Worm (Caenorhabditis elegans) whole organism, L4 larva: ENCODE measurements around the gene Y17G7B.8.
A peak's percentile ranks its signal among the peaks of the same experiment; 100 is the strongest.

Source experiments
- D1046.2 ChIP-seq: fragments of 200-800 bp; sonication (Bioruptor generic); IDR thresholded peaks from 2 replicates; pipeline ENCODE4 v1.3.6; 2022; ENCODE audit warnings: missing genetic modification characterization, missing compliant biosample characterization
- Y48G9A.11 ChIP-seq: fragments of 200-800 bp; sonication (Bioruptor generic); IDR thresholded peaks from 2 replicates; pipeline ENCODE4 v1.3.6; 2022; ENCODE audit warnings: missing genetic modification reagents, missing genetic modification characterization, missing compliant biosample characterization
- ZK546.5 ChIP-seq, 2 experiments: sonication (generic microtip); optimal IDR thresholded peaks; 2 replicates each; lab custom pipeline; 2017; ENCODE audit warnings: missing biosample characterization in 2 of 2, missing genetic modification characterization in 2 of 2
- aha-1 ChIP-seq: fragments of 150-350 bp; peaks from one replicate; lab custom pipeline; 2014; ENCODE audit warnings: missing biosample characterization, missing genetic modification characterization
- ceh-32 ChIP-seq: sonication (generic microtip); optimal IDR thresholded peaks from 2 replicates; lab custom pipeline; 2016; ENCODE audit warnings: mild to moderate bottlenecking, missing genetic modification characterization, missing compliant biosample characterization; ENCODE audit not compliant: poor library complexity
- ceh-44 ChIP-seq: fragments of 200-800 bp; sonication (Bioruptor generic); IDR thresholded peaks from 2 replicates; pipeline ENCODE4 v1.3.6; 2022; ENCODE audit warnings: missing genetic modification reagents, missing genetic modification characterization, missing compliant biosample characterization
- ceh-62 ChIP-seq: sonication (generic microtip); optimal IDR thresholded peaks from 2 replicates; lab custom pipeline; 2017; ENCODE audit warnings: missing biosample characterization, missing genetic modification characterization
- daf-16 ChIP-seq, 3 experiments: sonication (generic microtip); optimal IDR thresholded peaks; 2 replicates each; lab custom pipeline; 2016 to 2017; ENCODE audit warnings: missing genetic modification characterization in 3 of 3, missing genetic modification reagents in 3 of 3, mild to moderate bottlenecking in 2 of 3, missing compliant biosample characterization in 2 of 3, missing biosample characterization in 1 of 3, moderate library complexity in 1 of 3
- daf-19 ChIP-seq: fragments of 200-800 bp; sonication (Bioruptor generic); conservative IDR thresholded peaks from 2 replicates; pipeline ENCODE4 v1.3.6; 2022; ENCODE audit warnings: missing genetic modification characterization, missing compliant biosample characterization
- dmd-6 ChIP-seq: fragments of 200-800 bp; sonication (Bioruptor generic); IDR thresholded peaks from 2 replicates; pipeline ENCODE4 v1.3.6; 2022; ENCODE audit warnings: missing genetic modification reagents, missing genetic modification characterization, missing compliant biosample characterization
- dpl-1 ChIP-seq: fragments of 150-350 bp; optimal IDR thresholded peaks from 2 replicates; lab custom pipeline; 2014; ENCODE audit warnings: missing biosample characterization, missing genetic modification reagents, missing genetic modification characterization
- dve-1 ChIP-seq: sonication (generic microtip); optimal IDR thresholded peaks from 2 replicates; lab custom pipeline; 2017; ENCODE audit warnings: antibody characterized with exemption, mild to moderate bottlenecking, missing genetic modification characterization, missing compliant biosample characterization; ENCODE audit not compliant: insufficient read depth
- egl-43 ChIP-seq: fragments of 200-800 bp; sonication (Bioruptor generic); IDR thresholded peaks from 2 replicates; pipeline ENCODE4 v1.3.6; 2022; ENCODE audit warnings: missing genetic modification reagents, missing genetic modification characterization, missing compliant biosample characterization
- hif-1 ChIP-seq, 2 experiments: sonication (generic microtip); optimal IDR thresholded peaks; 2 replicates each; lab custom pipeline; 2016 to 2017; ENCODE audit warnings: missing compliant biosample characterization in 2 of 2, missing genetic modification characterization in 2 of 2, missing genetic modification reagents in 2 of 2, missing genotype in 2 of 2, mild to moderate bottlenecking in 1 of 2
- hlh-30 ChIP-seq: sonication (generic microtip); optimal IDR thresholded peaks from 2 replicates; lab custom pipeline; 2017; ENCODE audit warnings: antibody characterized with exemption, mild to moderate bottlenecking, missing genetic modification characterization, missing compliant biosample characterization; ENCODE audit not compliant: insufficient read depth
- hmg-1.1 ChIP-seq: fragments of 200-800 bp; sonication (Bioruptor generic); IDR thresholded peaks from 2 replicates; pipeline ENCODE4 v1.3.6; 2022; ENCODE audit warnings: missing genetic modification reagents, missing genetic modification characterization, missing compliant biosample characterization
- lim-7 ChIP-seq: fragments of 200-800 bp; sonication (Bioruptor generic); IDR thresholded peaks from 2 replicates; pipeline ENCODE4 v1.3.6; 2022; ENCODE audit warnings: missing genetic modification characterization, missing compliant biosample characterization
- lin-1 ChIP-seq: fragments of 200-800 bp; sonication (Bioruptor generic); IDR thresholded peaks from 2 replicates; pipeline ENCODE4 v1.3.6; 2022; ENCODE audit warnings: missing genetic modification reagents, missing genetic modification characterization, missing compliant biosample characterization
- lin-15B ChIP-seq: fragments of 150-350 bp; sonication (generic microtip); optimal IDR thresholded peaks from 3 replicates; lab custom pipeline; 2014; ENCODE audit warnings: missing biosample characterization, missing genetic modification characterization
- lin-29 ChIP-seq: fragments of 200-800 bp; sonication (Bioruptor generic); IDR thresholded peaks from 2 replicates; pipeline ENCODE4 v1.3.6; 2022; ENCODE audit warnings: missing genetic modification reagents, missing genetic modification characterization, missing compliant biosample characterization
- lin-38 ChIP-seq: fragments of 200-800 bp; sonication (Bioruptor generic); IDR thresholded peaks from 2 replicates; pipeline ENCODE4 v1.3.6; 2022; ENCODE audit warnings: missing genetic modification reagents, missing genetic modification characterization, missing compliant biosample characterization
- mdl-1 ChIP-seq, 2 experiments: fragments of 150-350 bp in 1 of 2; sonication (generic microtip) in 1 of 2; optimal IDR thresholded peaks; 2 replicates each; lab custom pipeline; 2014 to 2017; ENCODE audit warnings: missing biosample characterization in 2 of 2, missing genetic modification characterization in 2 of 2
- mdt-29 ChIP-seq: fragments of 200-800 bp; sonication (Bioruptor generic); IDR thresholded peaks from 2 replicates; pipeline ENCODE4 v1.3.6; 2022; ENCODE audit warnings: missing genetic modification reagents, missing genetic modification characterization, missing compliant biosample characterization
- mep-1 ChIP-seq: fragments of 150-350 bp; sonication (generic microtip); optimal IDR thresholded peaks from 3 replicates; lab custom pipeline; 2014; ENCODE audit warnings: missing biosample characterization, missing genetic modification characterization
- mxl-2 ChIP-seq: fragments of 200-800 bp; sonication (Bioruptor generic); conservative IDR thresholded peaks from 2 replicates; pipeline ENCODE4 v1.3.6; 2022; ENCODE audit warnings: missing genetic modification reagents, missing genetic modification characterization, missing compliant biosample characterization
- mxl-3 ChIP-seq: fragments of 200-800 bp; sonication (Bioruptor generic); optimal IDR thresholded peaks from 2 replicates; lab custom pipeline; 2018; ENCODE audit warnings: mild to moderate bottlenecking, missing genetic modification characterization, missing compliant biosample characterization
- nhr-237 ChIP-seq: sonication (generic microtip); optimal IDR thresholded peaks from 2 replicates; lab custom pipeline; 2017; ENCODE audit warnings: missing biosample characterization, missing genetic modification characterization
- nhr-28 ChIP-seq: fragments of 150-350 bp; optimal IDR thresholded peaks from 2 replicates; lab custom pipeline; 2014; ENCODE audit warnings: missing biosample characterization, missing genetic modification characterization
- nhr-6 ChIP-seq: fragments of 150-350 bp; optimal IDR thresholded peaks from 2 replicates; lab custom pipeline; 2014; ENCODE audit warnings: missing biosample characterization, missing genetic modification characterization
- pha-4 ChIP-seq, 2 experiments: fragments of 150-350 bp in 1 of 2; fragments of 200-800 bp in 1 of 2; sonication (Bioruptor generic) in 1 of 2; IDR thresholded peaks in 1 of 2; optimal IDR thresholded peaks in 1 of 2; 2 replicates each; pipeline versions ENCODE4 v1.3.6 to Lab custom; 2014 to 2022; ENCODE audit warnings: missing genetic modification characterization in 2 of 2, missing genetic modification reagents in 2 of 2, missing biosample characterization in 1 of 2, missing compliant biosample characterization in 1 of 2
- php-3 ChIP-seq: fragments of 200-800 bp; sonication (Bioruptor generic); IDR thresholded peaks from 2 replicates; pipeline ENCODE4 v1.3.6; 2022; ENCODE audit warnings: missing genetic modification reagents, missing genetic modification characterization, missing compliant biosample characterization
- pqm-1 ChIP-seq: sonication (generic microtip); optimal IDR thresholded peaks from 2 replicates; lab custom pipeline; 2017; ENCODE audit warnings: missing biosample characterization, missing genetic modification characterization
- set-16 ChIP-seq: fragments of 200-800 bp; sonication (Bioruptor generic); IDR thresholded peaks from 2 replicates; pipeline ENCODE4 v1.3.6; 2022; ENCODE audit warnings: missing genetic modification reagents, missing genetic modification characterization, missing compliant biosample characterization
- tra-1 ChIP-seq: fragments of 200-800 bp; sonication (Bioruptor generic); IDR thresholded peaks from 2 replicates; pipeline ENCODE4 v1.3.6; 2022; ENCODE audit warnings: missing genetic modification reagents, missing genetic modification characterization, missing compliant biosample characterization
- unc-62 ChIP-seq, 3 experiments: fragments of 150-350 bp in 1 of 3; sonication (generic microtip); optimal IDR thresholded peaks in 2 of 3; peaks in 1 of 3; 1 replicate in 1 of 3; 2 replicates in 2 of 3; lab custom pipeline; 2014 to 2017; ENCODE audit warnings: missing biosample characterization in 3 of 3, missing genetic modification characterization in 3 of 3, missing genetic modification reagents in 3 of 3, missing genotype in 1 of 3
- zfp-2 ChIP-seq: sonication (generic microtip); optimal IDR thresholded peaks from 2 replicates; lab custom pipeline; 2016; ENCODE audit warnings: mild to moderate bottlenecking, missing genetic modification characterization, missing compliant biosample characterization

The Y17G7B.8 gene

DNA sequence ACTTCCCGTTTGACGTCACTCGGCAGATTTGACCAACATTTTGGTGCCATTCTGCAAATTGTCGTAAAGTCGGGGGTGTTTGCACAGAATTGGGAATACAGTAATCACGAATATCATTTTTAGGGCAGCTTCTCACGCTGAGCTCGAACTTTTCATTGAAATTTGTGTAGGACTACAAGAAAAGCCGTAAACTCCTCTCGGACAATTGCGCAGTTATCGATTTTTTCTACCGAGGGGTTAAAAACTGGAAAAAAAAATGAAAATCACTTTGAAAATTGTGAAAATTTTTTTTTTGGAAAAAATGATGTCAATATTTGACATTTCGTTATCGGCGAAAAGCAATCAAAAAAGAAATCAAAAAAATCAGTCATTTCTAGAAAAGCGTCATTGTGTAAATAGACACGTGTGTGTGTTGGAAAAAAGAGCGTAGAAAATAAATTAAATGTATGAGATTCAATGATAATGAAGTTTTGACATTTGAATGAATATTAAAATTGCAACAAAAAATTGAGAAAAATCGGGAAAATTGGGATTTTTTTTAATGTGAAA, at the start of gene Y17G7B.8:
Gene Y17G7B.8, minus strand, starts transcription at position 51 of the 549 bp plus-strand sequence.
- TF ChIP-seq dve-1 (tag; lab: Kevin White, UChicago), result peak; percentile 80
- TF ChIP-seq Y48G9A.11 (GFP tag; lab: Robert Waterston, UW), result no peak
- peak in 1 of 2 experiments; percentile 55 for TF ChIP-seq mdl-1 (tag; optimal IDR thresholded peaks at IDR 0.05; lab: Kevin White, UChicago)
- peak; percentile 91 for TF ChIP-seq php-3
- peak in 1 of 2 experiments; percentile 21 for TF ChIP-seq hif-1 (tag; optimal IDR thresholded peaks at IDR 0.05; lab: Kevin White, UChicago)
- TF ChIP-seq daf-16 (GFP tag; optimal IDR thresholded peaks at IDR 0.05; lab: Kevin White, UChicago), result no peak
- peak; percentile 87 for TF ChIP-seq daf-16 (tag; optimal IDR thresholded peaks at IDR 0.05; lab: Kevin White, UChicago)
- TF ChIP-seq nhr-6, result peak; percentile 92
- TF ChIP-seq mep-1 (tag; lab: Kevin White, UChicago), result peak; percentile 8
- no peak for TF ChIP-seq pha-4 (GFP tag; IDR thresholded peaks at IDR 0.05; lab: Robert Waterston, UW)
- TF ChIP-seq pha-4 (tag; optimal IDR thresholded peaks at IDR 0.05; lab: Kevin White, UChicago), result peak; percentile 74
- peak in 1 of 2 experiments; percentile 1 for TF ChIP-seq unc-62 (GFP tag; optimal IDR thresholded peaks at IDR 0.05 in 1 of 2; lab: Kevin White, UChicago)
- no peak for TF ChIP-seq unc-62 (tag; optimal IDR thresholded peaks at IDR 0.05; lab: Kevin White, UChicago)
- peak; percentile 42 for TF ChIP-seq hlh-30 (tag; lab: Kevin White, UChicago)
- TF ChIP-seq nhr-28 (tag; lab: Kevin White, UChicago), result peak; percentile 61
- no peak for TF ChIP-seq ZK546.5 (tag; optimal IDR thresholded peaks at IDR 0.05; lab: Kevin White, UChicago)
- no peak for TF ChIP-seq lim-7 (GFP tag; lab: Robert Waterston, UW)
- TF ChIP-seq dmd-6 (GFP tag; lab: Robert Waterston, UW), result peak; percentile 75; the same call in 1 of the 2 replicates
- peak; percentile 69 for TF ChIP-seq aha-1 (tag; lab: Kevin White, UChicago)
- no peak for TF ChIP-seq lin-38 (GFP tag; lab: Robert Waterston, UW)
- TF ChIP-seq D1046.2 (GFP tag; lab: Robert Waterston, UW), result no peak
- TF ChIP-seq egl-43 (GFP tag; lab: Robert Waterston, UW), result no peak
- no peak for TF ChIP-seq ceh-32 (tag; lab: Kevin White, UChicago)
- no peak for TF ChIP-seq mxl-2
- peak; percentile 64 for TF ChIP-seq pqm-1 (tag; lab: Kevin White, UChicago)
- no peak for TF ChIP-seq zfp-2 (tag; lab: Kevin White, UChicago)

DNA sequence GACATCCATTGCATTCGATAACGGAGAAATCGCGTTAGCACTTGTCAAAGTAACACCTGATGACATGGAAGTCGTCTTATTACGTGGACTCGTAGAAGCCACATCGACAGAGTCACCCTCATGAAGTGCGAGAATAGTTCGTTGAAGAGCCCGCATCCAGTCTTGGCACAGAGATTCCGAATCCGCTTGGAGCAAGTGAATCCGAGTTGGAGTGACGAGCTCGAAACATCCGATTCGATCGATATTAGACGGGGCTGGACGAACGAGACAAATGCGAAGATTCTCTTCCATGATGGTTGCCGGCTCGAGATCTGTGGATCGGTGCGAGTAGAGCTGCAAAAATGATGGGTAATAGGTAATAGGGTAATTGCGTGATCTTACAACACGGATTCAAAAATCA, 49.7 kb upstream of the Y17G7B.8 start:
- TF ChIP-seq unc-62 (GFP tag; optimal IDR thresholded peaks at IDR 0.05 in 1 of 2; lab: Kevin White, UChicago) (peak in 1 of 2 experiments; percentile 98), unc-62 (tag; optimal IDR thresholded peaks at IDR 0.05; lab: Kevin White, UChicago) (no peak), ceh-44 (GFP tag; lab: Robert Waterston, UW) (no peak)
- TF ChIP-seq, all 104 proteins: peak for 1

DNA sequence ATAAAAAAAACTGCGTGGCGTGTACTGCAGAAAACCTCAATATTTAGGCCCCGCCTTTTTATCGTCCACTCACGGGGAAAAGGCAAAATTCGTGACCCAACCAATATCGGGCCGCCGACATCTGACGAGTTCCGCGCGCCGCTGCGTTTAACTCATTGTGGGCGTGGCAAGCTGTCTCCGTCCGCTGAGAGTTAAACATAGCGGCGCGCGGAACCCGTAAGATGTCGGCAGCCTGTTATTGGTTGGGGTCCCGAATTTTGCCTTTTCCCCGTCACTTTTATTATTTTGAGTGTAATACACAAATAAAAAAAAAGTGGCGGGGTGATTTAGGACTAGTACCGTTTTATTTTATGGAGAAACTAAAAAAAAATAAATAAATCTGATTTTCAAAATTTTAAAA, 48.8 kb upstream of the Y17G7B.8 start:
- TF ChIP-seq set-16 (GFP tag; lab: Robert Waterston, UW) (peak; percentile 41; the same call in 1 of the 2 replicates), lin-38 (GFP tag; lab: Robert Waterston, UW) (peak; percentile 19; the same call in 1 of the 2 replicates), tra-1 (no peak)

- TF ChIP-seq aha-1 (tag; lab: Kevin White, UChicago) (peak; percentile 97), nhr-237 (tag; lab: Kevin White, UChicago) (no peak), lin-1 (no peak)
Measured at ce11 chrII:12071243-12071642, 43.7 kb upstream of the Y17G7B.8 start.

- TF ChIP-seq hmg-1.1 (GFP tag; lab: Robert Waterston, UW), result no peak
- no peak for TF ChIP-seq mep-1 (tag; lab: Kevin White, UChicago)
- no peak for TF ChIP-seq daf-19 (GFP tag; lab: Robert Waterston, UW)
- TF ChIP-seq mxl-3 (GFP tag; lab: Kevin White, UChicago), result no peak
- TF ChIP-seq lin-1, result no peak
- no peak for TF ChIP-seq lin-15B
- no peak for TF ChIP-seq dpl-1
- no peak for TF ChIP-seq D1046.2 (GFP tag; lab: Robert Waterston, UW)
- no peak for TF ChIP-seq set-16 (GFP tag; lab: Robert Waterston, UW)
- no peak for TF ChIP-seq mdt-29
- TF ChIP-seq lin-29 (GFP tag; lab: Robert Waterston, UW), result no peak
- no peak for TF ChIP-seq ceh-44 (GFP tag; lab: Robert Waterston, UW)
- no peak for TF ChIP-seq ceh-62 (tag; lab: Kevin White, UChicago)
Measured at ce11 chrII:12067451-12068076, 40.0 kb upstream of the Y17G7B.8 start, which contains the start of gene Y17G7B.22. Y17G7B.22 (plus strand) TSS chrII:12068026.
